Fruit fly (Drosophila melanogaster) Kc167 (cell line): ENCODE results near the gene CG34265.

Experiments used
- Sin3A ChIP-seq: fragments of >200 bp; optimal IDR thresholded peaks from 2 replicates; lab custom pipeline; 2018; ENCODE audit warnings: missing external identifiers
- h ChIP-seq: fragments of >200 bp; optimal IDR thresholded peaks from 3 replicates; lab custom pipeline; 2018; ENCODE audit warnings: missing external identifiers
- insv ChIP-seq: fragments of >200 bp; optimal IDR thresholded peaks from 3 replicates; lab custom pipeline; 2018; ENCODE audit warnings: missing external identifiers
- psq ChIP-seq: fragments of >200 bp; optimal IDR thresholded peaks from 2 replicates; lab custom pipeline; 2017; ENCODE audit warnings: missing external identifiers
- ttk ChIP-seq: sonication (Bioruptor generic); optimal IDR thresholded peaks from 2 replicates; lab custom pipeline; 2017; ENCODE audit warnings: missing external identifiers

DNA sequence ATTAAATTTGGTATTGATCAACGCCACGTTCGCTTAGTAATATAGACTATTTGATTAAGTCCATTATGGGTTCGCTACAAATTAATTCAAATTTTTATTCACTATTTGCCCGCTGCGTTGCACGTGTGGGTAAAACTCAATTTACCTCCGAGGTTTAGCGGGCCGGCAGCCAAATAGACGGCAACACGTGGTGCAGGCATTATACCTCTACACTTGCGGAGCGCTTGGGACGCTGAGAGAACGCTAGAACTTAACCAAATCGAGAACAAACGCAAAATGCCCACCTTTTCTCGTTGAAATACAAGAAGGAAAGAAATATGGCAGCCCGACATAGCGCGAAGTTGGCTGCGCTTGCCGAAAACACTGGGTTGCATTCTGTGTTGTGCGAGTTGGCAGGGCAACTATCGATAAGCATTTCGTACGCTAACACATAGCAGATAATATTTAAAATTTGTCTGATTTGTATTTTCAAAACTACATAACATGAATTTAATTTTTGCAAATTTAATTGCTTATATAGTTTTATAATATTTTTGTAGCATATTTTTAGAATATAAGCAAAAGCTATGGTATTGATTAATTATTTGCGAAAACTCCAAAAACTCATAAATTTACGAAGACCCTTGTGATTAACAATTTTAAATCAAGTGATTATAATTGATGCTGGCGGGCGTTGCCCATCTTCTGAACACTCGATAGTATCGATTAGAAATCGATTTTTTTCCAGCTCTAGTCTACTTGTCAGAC lies 45.4 kb upstream of the CG34265 start, which contains the start of the genes RpL28 and eIF1:
- TF ChIP-seq h (lab: Kevin White, UChicago), result no peak
- TF ChIP-seq psq (lab: Kevin White, UChicago), result no peak
- TF ChIP-seq ttk, result no peak
- TF ChIP-seq insv (lab: Kevin White, UChicago), result no peak
- TF ChIP-seq Sin3A (lab: Kevin White, UChicago), result no peak
